Fruit fly (Drosophila melanogaster) S2 (cell line): ENCODE data around the gene beta4GalNAcTB.

ENCODE experiments used
- CG8478 ChIP-seq: fragments of >200 bp; optimal IDR thresholded peaks from 2 replicates; lab custom pipeline; 2018
- CTCF ChIP-seq, 2 experiments: fragments of >200 bp; optimal IDR thresholded peaks; 2 replicates each; lab custom pipeline; 2018

Gene beta4GalNAcTB

dm6 chr3R:29064682-29065100 lies 30.9 kb upstream of the beta4GalNAcTB start:
- TF ChIP-seq CTCF (optimal IDR thresholded peaks at IDR 0.05; lab: Kevin White, UChicago) (no peak), CG8478 (no peak)

- TF ChIP-seq CTCF (optimal IDR thresholded peaks at IDR 0.05; lab: Kevin White, UChicago) (peak in 1 of 2 experiments; percentile 11), CG8478 (no peak)
Measured at dm6 chr3R:29063921-29064460, 30.2 kb upstream of the beta4GalNAcTB start.

DNA sequence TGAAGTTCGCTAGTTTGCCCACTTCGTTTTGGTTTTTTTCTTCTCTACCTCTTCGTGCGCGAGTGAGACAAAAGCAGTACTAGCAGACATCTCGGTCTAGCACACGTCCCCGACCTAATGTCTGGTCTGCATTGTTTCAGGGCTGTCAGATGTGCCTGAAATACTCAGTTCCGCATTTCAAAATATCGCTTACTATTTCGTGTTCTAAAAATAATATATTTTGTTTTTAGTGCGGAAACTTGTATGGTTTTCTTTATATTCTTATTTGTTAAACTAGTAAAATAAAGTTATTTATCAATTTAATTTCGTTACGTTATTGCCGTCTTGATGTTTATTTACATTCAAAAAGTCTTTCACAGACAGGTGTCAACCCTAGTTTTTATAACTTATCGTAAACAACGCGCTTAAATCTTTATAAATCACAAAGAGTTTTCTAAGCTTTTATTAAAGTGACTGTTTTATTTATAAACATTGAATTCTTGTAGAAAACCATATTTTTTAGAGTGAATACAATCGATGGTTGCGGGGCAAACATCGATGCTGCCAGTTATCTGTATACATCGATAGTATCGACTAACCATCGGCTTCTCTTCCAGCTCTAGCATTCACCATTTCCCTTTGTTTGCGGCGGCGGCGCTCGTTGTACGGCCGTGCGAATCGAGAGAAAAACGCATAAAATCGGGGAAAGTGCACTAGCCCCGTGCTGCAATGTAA lies 29.6 kb upstream of the beta4GalNAcTB start:
- TF ChIP-seq CTCF (optimal IDR thresholded peaks at IDR 0.05; lab: Kevin White, UChicago) (peak in 1 of 2 experiments; percentile 30), CG8478 (no peak)

- TF ChIP-seq CTCF (optimal IDR thresholded peaks at IDR 0.05; lab: Kevin White, UChicago) (no peak), CG8478 (no peak)
Measured at dm6 chr3R:29062717-29063206, 29.0 kb upstream of the beta4GalNAcTB start, which contains the start of the genes Cul5 and Bicra. Cul5 (minus strand) TSS chr3R:29062975. Bicra (plus strand) TSS chr3R:29063040.

DNA sequence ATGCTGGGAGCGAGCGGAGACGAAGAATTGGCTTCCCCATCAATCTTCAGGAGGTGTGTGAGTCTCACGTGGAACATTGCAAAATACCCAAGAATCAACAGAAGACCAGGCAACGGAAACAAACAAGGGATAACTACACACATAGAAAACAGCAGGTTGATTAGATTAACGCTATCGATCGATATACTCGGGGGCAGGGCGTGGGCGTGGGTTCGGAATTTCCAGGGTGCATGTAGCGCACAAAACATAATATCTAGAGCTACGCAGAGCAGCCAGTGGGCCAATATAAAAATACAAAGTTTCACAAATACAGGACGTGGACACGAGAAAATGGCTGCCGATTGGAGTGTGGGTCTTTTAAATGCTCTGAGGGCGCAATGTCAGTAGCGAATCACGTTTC lies 25.6 kb upstream of the beta4GalNAcTB start:
- TF ChIP-seq CG8478 (no peak), CTCF (optimal IDR thresholded peaks at IDR 0.05; lab: Kevin White, UChicago) (no peak)

DNA sequence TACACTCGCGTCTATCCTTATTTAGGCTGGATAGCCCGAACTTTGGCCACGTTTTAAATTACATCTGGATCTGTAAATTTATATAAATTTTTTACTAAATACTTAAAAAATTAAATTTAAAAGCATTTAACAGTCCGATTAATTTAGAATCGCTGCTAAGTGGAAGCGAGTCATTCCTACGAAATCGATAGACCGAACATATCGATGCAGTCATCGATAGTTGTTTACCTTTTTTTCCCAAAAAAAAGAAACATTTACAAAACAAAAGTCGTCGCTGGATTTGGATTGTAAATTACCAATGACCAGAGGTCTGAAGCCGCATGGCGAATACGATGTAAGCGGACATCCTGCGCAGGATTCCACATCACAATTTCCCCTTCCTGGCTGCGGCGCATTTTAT lies 21.9 kb upstream of the beta4GalNAcTB start, which contains the start of gene Sirt7:
Sirt7 (plus strand) TSS at position 218 of the 400 bp plus-strand sequence.
- TF ChIP-seq CG8478 (no peak), CTCF (optimal IDR thresholded peaks at IDR 0.05; lab: Kevin White, UChicago) (peak in 1 of 2 experiments; percentile 27)

DNA sequence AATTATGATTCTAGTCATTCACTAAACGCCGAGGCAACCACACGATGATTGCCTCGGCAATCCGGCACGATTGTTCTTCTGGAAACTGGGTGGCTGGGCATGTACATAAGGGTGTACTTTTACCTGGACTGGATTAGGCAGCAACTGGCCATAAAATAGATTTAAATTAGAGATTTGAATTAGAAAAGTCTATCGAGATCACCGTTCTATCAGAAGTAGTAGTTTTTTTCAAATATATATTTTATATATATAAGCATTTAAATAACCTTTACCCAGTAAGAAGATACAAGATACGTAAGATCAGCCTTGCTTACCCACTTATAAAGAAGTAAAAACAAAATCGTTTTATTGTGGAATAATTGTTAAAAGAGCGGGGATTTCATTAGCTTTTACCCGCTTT lies 20.2 kb upstream of the beta4GalNAcTB start, which contains the start of gene CG11843:
CG11843 (plus strand) TSS at position 301 of the 400 bp plus-strand sequence.
- TF ChIP-seq CG8478 (no peak), CTCF (optimal IDR thresholded peaks at IDR 0.05; lab: Kevin White, UChicago) (no peak)

DNA sequence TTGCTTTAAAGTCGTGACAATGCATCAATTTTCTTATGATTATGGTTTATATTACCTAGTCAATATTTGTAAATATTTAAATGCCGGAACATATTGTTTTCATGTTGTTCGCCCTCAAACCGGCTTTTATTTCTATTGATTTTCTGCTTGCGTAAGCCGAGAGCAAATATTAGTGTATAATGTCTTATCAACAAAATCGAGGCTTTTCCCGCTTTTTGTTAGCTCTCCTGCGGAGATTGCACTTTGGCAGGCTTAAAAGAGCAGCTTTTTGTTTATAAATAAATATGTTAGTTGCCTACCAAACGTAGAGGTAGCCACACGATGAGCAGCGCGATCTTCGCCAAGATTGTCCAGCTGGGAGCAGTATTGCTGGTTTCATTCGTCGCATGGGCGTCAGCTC lies 18.6 kb upstream of the beta4GalNAcTB start, which contains the start of gene CG11842:
CG11842 (plus strand) TSS at position 301 of the 400 bp plus-strand sequence.
- TF ChIP-seq CG8478 (no peak), CTCF (optimal IDR thresholded peaks at IDR 0.05; lab: Kevin White, UChicago) (no peak)

DNA sequence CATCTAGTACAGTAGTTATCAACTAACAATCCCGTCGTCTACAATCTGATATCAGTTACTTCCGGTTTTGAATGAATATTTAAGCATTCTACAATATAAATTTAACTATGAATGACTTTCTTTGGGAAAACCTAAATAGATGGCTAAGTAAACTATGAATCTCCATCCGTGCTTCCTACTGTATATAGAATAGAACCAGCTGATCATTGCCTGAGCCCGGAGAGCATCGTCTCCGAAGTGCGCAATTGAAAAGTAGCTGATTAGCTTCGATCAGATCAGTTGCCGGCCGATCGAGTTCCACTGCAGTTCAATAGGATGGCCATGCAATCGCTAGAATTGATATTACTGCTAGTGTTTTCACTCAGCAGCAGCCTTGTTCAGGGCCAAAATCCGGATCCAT lies 16.9 kb upstream of the beta4GalNAcTB start, which contains the start of gene CG11841:
CG11841 (plus strand) TSS at position 301 of the 400 bp plus-strand sequence.
- no peak for TF ChIP-seq CG8478
- TF ChIP-seq CTCF (optimal IDR thresholded peaks at IDR 0.05; lab: Kevin White, UChicago), result no peak

dm6 chr3R:29049055-29049722 lies 15.4 kb upstream of the beta4GalNAcTB start, which contains the start of gene CG11837:
CG11837 (plus strand) TSS chr3R:29049493.
- TF ChIP-seq CG8478 (no peak), CTCF (optimal IDR thresholded peaks at IDR 0.05; lab: Kevin White, UChicago) (no peak)

- TF ChIP-seq CG8478 (no peak), CTCF (optimal IDR thresholded peaks at IDR 0.05; lab: Kevin White, UChicago) (no peak)
Measured at dm6 chr3R:29040526-29041195, 6.9 kb upstream of the beta4GalNAcTB start.

DNA sequence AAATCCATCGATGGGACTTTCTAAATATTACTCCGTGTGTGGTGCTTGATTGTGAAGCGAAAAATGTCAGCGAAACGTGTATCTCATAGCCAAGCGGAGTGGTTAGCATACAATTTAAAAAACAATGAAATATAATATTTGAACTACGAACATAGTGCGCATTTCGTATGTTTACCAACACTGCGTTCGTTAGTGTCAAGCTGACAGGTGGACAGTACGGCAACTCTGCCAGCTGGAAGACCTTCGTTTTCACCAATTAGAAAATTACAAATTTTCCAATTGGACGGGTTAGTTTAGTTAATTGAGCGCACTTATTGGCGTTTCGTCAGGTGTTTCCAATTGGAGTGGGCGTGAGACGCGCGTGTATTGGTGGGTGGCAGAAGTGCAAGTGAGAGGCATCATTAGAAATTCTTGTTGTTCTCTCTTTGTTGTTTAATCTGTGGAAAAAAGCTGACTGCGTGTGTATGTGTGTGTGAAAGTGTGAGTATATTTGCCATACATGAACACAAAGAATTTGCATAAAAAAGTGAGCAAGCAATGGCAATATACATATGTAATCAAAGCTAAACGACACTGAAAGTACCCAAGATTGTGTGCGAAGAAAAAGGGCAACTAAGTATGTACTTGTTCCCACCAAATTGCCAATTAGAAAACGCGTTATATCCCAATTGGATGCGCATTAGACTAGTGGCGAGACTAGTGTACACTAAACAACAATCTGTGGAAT lies 6.1 kb upstream of the beta4GalNAcTB start:
- TF ChIP-seq CG8478 (no peak), CTCF (optimal IDR thresholded peaks at IDR 0.05; lab: Kevin White, UChicago) (no peak)

dm6 chr3R:29038960-29039581 lies 5.3 kb upstream of the beta4GalNAcTB start, which contains the start of the genes Slu7 and Pkc98E:
Slu7 (minus strand) TSS chr3R:29039071.
Pkc98E (plus strand) TSS chr3R:29039156.
- no peak for TF ChIP-seq CG8478

DNA sequence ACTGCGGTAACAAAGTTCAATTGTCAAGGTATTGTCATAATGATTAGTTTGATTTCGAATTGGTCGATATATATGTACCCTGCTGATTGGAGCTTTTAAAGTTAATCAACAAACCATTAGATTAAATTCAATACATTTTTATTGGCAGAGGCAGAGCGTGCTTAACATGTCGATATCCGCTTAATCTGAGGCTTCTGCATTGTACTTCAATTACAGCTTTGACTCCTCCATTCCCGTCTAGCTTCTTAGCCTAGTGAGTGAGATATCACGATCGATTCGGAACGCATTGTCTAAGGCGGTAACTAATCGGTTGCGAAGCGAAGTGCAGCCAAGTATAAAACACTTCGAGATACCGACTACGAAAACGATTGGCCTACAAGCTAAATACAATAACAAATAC lies 1.3 kb downstream of the beta4GalNAcTB start, which contains the start of gene Ssl2:
Ssl2 (minus strand) TSS at position 101 of the 400 bp plus-strand sequence.
- TF ChIP-seq CG8478 (no peak), CTCF (optimal IDR thresholded peaks at IDR 0.05; lab: Kevin White, UChicago) (no peak)
